Fruit fly (Drosophila melanogaster) whole organism, embryonic: ENCODE results near the gene CG32984.

Source experiments
- Asciz ChIP-seq: fragments of 200-800 bp; sonication (Bioruptor generic); optimal IDR thresholded peaks from 2 replicates; lab custom pipeline; 2017; ENCODE audit warnings: missing biosample characterization, mild to moderate bottlenecking, missing genetic modification characterization, missing genetic modification reagents
- Atf6 ChIP-seq: fragments of 200-800 bp; sonication (Bioruptor generic); IDR thresholded peaks from 2 replicates; pipeline ENCODE4 v1.3.6; 2022; ENCODE audit warnings: missing biosample characterization, missing genetic modification characterization
- CG10267 ChIP-seq: fragments of 200-800 bp; sonication (Bioruptor generic); optimal IDR thresholded peaks from 2 replicates; lab custom pipeline; 2018; ENCODE audit warnings: missing biosample characterization, mild to moderate bottlenecking, missing genetic modification characterization, moderate library complexity
- CG12104 ChIP-seq: fragments of 200-800 bp; sonication (Bioruptor generic); optimal IDR thresholded peaks from 3 replicates; lab custom pipeline; 2016; ENCODE audit warnings: missing biosample characterization, missing genetic modification characterization
- CG14014 ChIP-seq: fragments of 200-800 bp; sonication (Bioruptor generic); IDR thresholded peaks from 2 replicates; pipeline ENCODE4 v1.3.6; 2022; ENCODE audit warnings: missing biosample characterization, missing genetic modification characterization
- CG15514 ChIP-seq: fragments of 200-800 bp; sonication (Bioruptor generic); optimal IDR thresholded peaks from 3 replicates; lab custom pipeline; 2017; ENCODE audit warnings: missing biosample characterization, missing genetic modification characterization, mild to moderate bottlenecking, moderate library complexity, missing genetic modification reagents
- CG1647 ChIP-seq: fragments of 200-800 bp; sonication (Bioruptor generic); optimal IDR thresholded peaks from 3 replicates; lab custom pipeline; 2016; ENCODE audit warnings: missing biosample characterization, missing genetic modification characterization
- CG17328 ChIP-seq: fragments of 200-800 bp; sonication (Bioruptor generic); IDR thresholded peaks from 2 replicates; pipeline ENCODE4 v1.3.6; 2022; ENCODE audit warnings: missing biosample characterization, missing genetic modification characterization
- CG18476 ChIP-seq: fragments of 200-800 bp; sonication (Bioruptor generic); optimal IDR thresholded peaks from 2 replicates; lab custom pipeline; 2016; ENCODE audit warnings: missing biosample characterization, mild to moderate bottlenecking, missing genetic modification characterization
- CG18764 ChIP-seq: fragments of 200-800 bp; sonication (Bioruptor generic); optimal IDR thresholded peaks from 3 replicates; lab custom pipeline; 2016; ENCODE audit warnings: missing biosample characterization, missing genetic modification characterization
- CG2678 ChIP-seq: fragments of 200-800 bp; sonication (Bioruptor generic); optimal IDR thresholded peaks from 3 replicates; lab custom pipeline; 2019; ENCODE audit warnings: missing biosample characterization, mild to moderate bottlenecking, missing genetic modification characterization, moderate library complexity
- CG30431 ChIP-seq: fragments of 200-800 bp; sonication (Bioruptor generic); optimal IDR thresholded peaks from 2 replicates; lab custom pipeline; 2017; ENCODE audit warnings: missing biosample characterization, missing genetic modification characterization
- CG31224 ChIP-seq: fragments of 200-800 bp; sonication (Bioruptor generic); IDR thresholded peaks from 2 replicates; pipeline ENCODE4 v1.3.6; 2022; ENCODE audit warnings: missing biosample characterization, missing genetic modification characterization
- CG32772 ChIP-seq: fragments of 200-800 bp; sonication (Bioruptor generic); IDR thresholded peaks from 2 replicates; pipeline ENCODE4 v1.3.6; 2022; ENCODE audit warnings: missing biosample characterization, missing genetic modification characterization
- CG33213 ChIP-seq: fragments of 200-800 bp; sonication (Bioruptor generic); optimal IDR thresholded peaks from 3 replicates; lab custom pipeline; 2016; ENCODE audit warnings: missing biosample characterization, missing genetic modification characterization
- CG3407 ChIP-seq: fragments of 200-800 bp; sonication (Bioruptor generic); optimal IDR thresholded peaks from 2 replicates; lab custom pipeline; 2018; ENCODE audit warnings: missing biosample characterization, mild to moderate bottlenecking, missing genetic modification characterization
- CG3838 ChIP-seq: fragments of 200-800 bp; sonication (Bioruptor generic); optimal IDR thresholded peaks from 3 replicates; lab custom pipeline; 2016; ENCODE audit warnings: missing biosample characterization, missing genetic modification characterization
- CG6175 ChIP-seq: fragments of 200-800 bp; sonication (Bioruptor generic); IDR thresholded peaks from 3 replicates; pipeline ENCODE4 v1.3.6; 2022; ENCODE audit warnings: missing biosample characterization, missing genetic modification characterization
- CG6765 ChIP-seq: fragments of 200-800 bp; sonication (Bioruptor generic); optimal IDR thresholded peaks from 3 replicates; lab custom pipeline; 2017; ENCODE audit warnings: missing biosample characterization, mild to moderate bottlenecking, missing genetic modification characterization
- CG6791 ChIP-seq: fragments of 200-800 bp; sonication (Bioruptor generic); IDR thresholded peaks from 3 replicates; pipeline ENCODE4 v1.3.6; 2022; ENCODE audit warnings: missing biosample characterization, missing genetic modification characterization; ENCODE audit not compliant: partially characterized antibody
- CG8359 ChIP-seq: fragments of 200-800 bp; sonication (Bioruptor generic); optimal IDR thresholded peaks from 2 replicates; lab custom pipeline; 2017; ENCODE audit warnings: missing biosample characterization, mild to moderate bottlenecking, missing genetic modification characterization, borderline replicate concordance
- CG8924 ChIP-seq: fragments of 200-800 bp; optimal IDR thresholded peaks from 3 replicates; lab custom pipeline; 2019; ENCODE audit warnings: missing biosample characterization, mild to moderate bottlenecking, missing genetic modification characterization, moderate library complexity
- CG9797 ChIP-seq: fragments of 200-800 bp; sonication (Bioruptor generic); optimal IDR thresholded peaks from 3 replicates; lab custom pipeline; 2018; ENCODE audit warnings: missing biosample characterization, mild to moderate bottlenecking, missing genetic modification characterization
- CG9817 ChIP-seq: fragments of 200-800 bp; sonication (Bioruptor generic); optimal IDR thresholded peaks from 2 replicates; lab custom pipeline; 2018; ENCODE audit warnings: missing biosample characterization, mild to moderate bottlenecking, missing genetic modification characterization, moderate library complexity
- Dip3 ChIP-seq: fragments of 200-800 bp; sonication (Bioruptor generic); optimal IDR thresholded peaks from 3 replicates; lab custom pipeline; 2016; ENCODE audit warnings: missing biosample characterization, missing genetic modification characterization
- Drgx ChIP-seq: fragments of 200-800 bp; sonication (Bioruptor generic); IDR thresholded peaks from 2 replicates; pipeline ENCODE4 v1.3.6; 2022; ENCODE audit warnings: missing biosample characterization, missing genetic modification characterization
- Hr3 ChIP-seq: fragments of 200-800 bp; sonication (Bioruptor generic); optimal IDR thresholded peaks from 3 replicates; lab custom pipeline; 2016; ENCODE audit warnings: missing biosample characterization, missing genetic modification characterization
- Hr78 ChIP-seq, 2 experiments: fragments of 200-800 bp in 1 of 2; fragments of >200 bp in 1 of 2; sonication (Bioruptor generic) in 1 of 2; optimal IDR thresholded peaks; 2 replicates each; lab custom pipeline; 2017 to 2019; ENCODE audit warnings: missing biosample characterization in 2 of 2, missing genetic modification characterization in 2 of 2, mild to moderate bottlenecking in 1 of 2, moderate library complexity in 1 of 2
- NC2β ChIP-seq: fragments of 200-800 bp; sonication (Bioruptor generic); optimal IDR thresholded peaks from 2 replicates; lab custom pipeline; 2016; ENCODE audit warnings: missing biosample characterization, missing genetic modification characterization
- Nf-YB ChIP-seq: fragments of 200-800 bp; sonication (Bioruptor generic); optimal IDR thresholded peaks from 3 replicates; lab custom pipeline; 2019; ENCODE audit warnings: missing biosample characterization, mild to moderate bottlenecking, missing genetic modification characterization, moderate library complexity
- Usf ChIP-seq: fragments of 200-800 bp; sonication (Bioruptor generic); optimal IDR thresholded peaks from 2 replicates; lab custom pipeline; 2017; ENCODE audit warnings: missing genotype, missing biosample characterization, missing genetic modification characterization
- bbx ChIP-seq: fragments of 200-800 bp; sonication (Bioruptor generic); IDR thresholded peaks from 2 replicates; pipeline ENCODE4 v1.3.6; 2022; ENCODE audit warnings: missing biosample characterization, missing genetic modification characterization; ENCODE audit not compliant: partially characterized antibody
- bsh ChIP-seq, 2 experiments: fragments of 200-800 bp; sonication (Bioruptor generic); optimal IDR thresholded peaks; 2 replicates each; lab custom pipeline; 2017 to 2018; ENCODE audit warnings: mild to moderate bottlenecking in 2 of 2, missing biosample characterization in 2 of 2, missing genetic modification characterization in 2 of 2, moderate library complexity in 1 of 2
- chinmo ChIP-seq: fragments of 200-800 bp; sonication (Bioruptor generic); IDR thresholded peaks from 4 replicates; pipeline ENCODE4 v1.3.6; 2022; ENCODE audit warnings: missing biosample characterization, missing genetic modification characterization; ENCODE audit not compliant: partially characterized antibody
- crc ChIP-seq: fragments of 200-800 bp; sonication (Bioruptor generic); optimal IDR thresholded peaks from 2 replicates; lab custom pipeline; 2016; ENCODE audit warnings: missing biosample characterization, missing genetic modification characterization
- grn ChIP-seq: fragments of 200-800 bp; sonication (Bioruptor generic); optimal IDR thresholded peaks from 3 replicates; lab custom pipeline; 2017; ENCODE audit warnings: missing biosample characterization, missing genetic modification characterization
- gsb-n ChIP-seq: fragments of 200-800 bp; sonication (Bioruptor generic); optimal IDR thresholded peaks from 3 replicates; lab custom pipeline; 2018; ENCODE audit warnings: missing biosample characterization, mild to moderate bottlenecking, missing genetic modification characterization
- kni ChIP-seq: fragments of 200-800 bp; sonication (Bioruptor generic); optimal IDR thresholded peaks from 3 replicates; lab custom pipeline; 2017; ENCODE audit warnings: mild to moderate bottlenecking, missing biosample characterization, missing genetic modification reagents, missing genetic modification characterization
- mirr ChIP-seq: fragments of 200-800 bp; sonication (Bioruptor generic); optimal IDR thresholded peaks from 3 replicates; lab custom pipeline; 2018; ENCODE audit warnings: missing biosample characterization, mild to moderate bottlenecking, missing genetic modification characterization
- nau ChIP-seq: fragments of 200-800 bp; sonication (Bioruptor generic); optimal IDR thresholded peaks from 3 replicates; lab custom pipeline; 2017; ENCODE audit warnings: missing biosample characterization, mild to moderate bottlenecking, missing genetic modification characterization, missing genetic modification reagents
- nerfin-2 ChIP-seq: fragments of 200-800 bp; sonication (Bioruptor generic); IDR thresholded peaks from 2 replicates; pipeline ENCODE4 v1.3.6; 2022; ENCODE audit warnings: missing biosample characterization, missing genetic modification characterization; ENCODE audit not compliant: partially characterized antibody
- pan ChIP-seq, 4 experiments: fragments of >200 bp in 3 of 4; fragments of 200-800 bp in 1 of 4; sonication (Bioruptor generic) in 1 of 4; optimal IDR thresholded peaks in 3 of 4; IDR thresholded peaks in 1 of 4; 2 replicates each; pipeline versions ENCODE4 v1.3.6 to Lab custom; 2017 to 2022; ENCODE audit warnings: missing biosample characterization in 2 of 4, missing genetic modification characterization in 2 of 4, mixed read lengths in 1 of 4
- ranshi ChIP-seq: fragments of 200-800 bp; sonication (Bioruptor generic); IDR thresholded peaks from 2 replicates; pipeline ENCODE4 v1.3.6; 2022; ENCODE audit warnings: missing biosample characterization, missing genetic modification characterization
- row ChIP-seq: fragments of 200-800 bp; sonication (Bioruptor generic); IDR thresholded peaks from 3 replicates; pipeline ENCODE4 v1.3.6; 2022; ENCODE audit warnings: missing biosample characterization, missing genetic modification characterization
- seq ChIP-seq: fragments of 200-800 bp; sonication (Bioruptor generic); IDR thresholded peaks from 2 replicates; pipeline ENCODE4 v1.3.6; 2022; ENCODE audit warnings: missing biosample characterization, missing genetic modification characterization
- slbo ChIP-seq: fragments of 200-800 bp; sonication (Bioruptor generic); IDR thresholded peaks from 2 replicates; pipeline ENCODE4 v1.3.6; 2022; ENCODE audit warnings: missing biosample characterization, missing genetic modification characterization
- slp2 ChIP-seq: fragments of 200-800 bp; sonication (Bioruptor generic); optimal IDR thresholded peaks from 2 replicates; lab custom pipeline; 2016; ENCODE audit warnings: missing biosample characterization, missing genetic modification characterization
- stwl ChIP-seq: fragments of 200-800 bp; sonication (Bioruptor generic); optimal IDR thresholded peaks from 3 replicates; lab custom pipeline; 2018; ENCODE audit warnings: missing biosample characterization, mild to moderate bottlenecking, missing genetic modification characterization, moderate library complexity
- yki ChIP-seq: fragments of >200 bp; optimal IDR thresholded peaks from 3 replicates; lab custom pipeline; 2018

CG32984 gene

dm6 chr2L:8958046-8958497, 6.7 kb upstream of the CG32984 start (continued):
- TF ChIP-seq gsb-n (tag; lab: Kevin White, UChicago) (peak; percentile 95), bsh (GFP tag; optimal IDR thresholded peaks at IDR 0.05; lab: Kevin White, UChicago) (peak; percentile 69 to 98), grn (GFP tag; lab: Kevin White, UChicago) (peak; percentile 51), stwl (tag; lab: Kevin White, UChicago) (peak; percentile 83), CG15514 (peak; percentile 88), CG9797 (GFP tag; lab: Kevin White, UChicago) (no peak), CG17328 (GFP tag; lab: Robert Waterston, UW) (peak; percentile 99), chinmo (GFP tag; lab: Robert Waterston, UW) (no peak), Usf (GFP tag; lab: Kevin White, UChicago) (peak; percentile 85), CG30431 (GFP tag; lab: Kevin White, UChicago) (peak; percentile 82), crc (peak; percentile 93), nerfin-2 (GFP tag; lab: Robert Waterston, UW) (no peak), Hr78 (GFP tag; optimal IDR thresholded peaks at IDR 0.05; lab: Kevin White, UChicago) (peak in 1 of 2 experiments; percentile 95), yki (lab: Kevin White, UChicago) (no peak), CG10267 (peak; percentile 94), CG6791 (GFP tag; lab: Robert Waterston, UW) (no peak; the same call in 2 of the 3 replicates), Atf6 (peak; percentile 98), pan (optimal IDR thresholded peaks at IDR 0.05; lab: Kevin White, UChicago) (no peak), pan (GFP tag; optimal IDR thresholded peaks at IDR 0.05 in 1 of 2, IDR thresholded peaks at IDR 0.05 in 1 of 2) (peak in 1 of 2 experiments; percentile 99), CG18476 (GFP tag; lab: Kevin White, UChicago) (peak; percentile 88), mirr (GFP tag; lab: Kevin White, UChicago) (peak; percentile 69), NC2β (GFP tag; lab: Kevin White, UChicago) (peak; percentile 90), Drgx (GFP tag; lab: Robert Waterston, UW) (peak; percentile 97), CG3838 (GFP tag; lab: Kevin White, UChicago) (peak; percentile 92), CG32772 (GFP tag; lab: Robert Waterston, UW) (peak; percentile 98), CG8924 (tag; lab: Kevin White, UChicago) (peak; percentile 97), CG18764 (peak; percentile 88), kni (GFP tag; lab: Kevin White, UChicago) (peak; percentile 45), CG3407 (GFP tag; lab: Kevin White, UChicago) (peak; percentile 87), CG1647 (GFP tag; lab: Kevin White, UChicago) (peak; percentile 77), CG14014 (peak; percentile 96), seq (GFP tag; lab: Robert Waterston, UW) (peak; percentile 99), row (GFP tag; lab: Robert Waterston, UW) (peak; percentile 99), CG2678 (tag; lab: Kevin White, UChicago) (peak; percentile 94), Dip3 (GFP tag; lab: Kevin White, UChicago) (peak; percentile 90), slbo (GFP tag; lab: Robert Waterston, UW) (peak; percentile 98), CG33213 (GFP tag; lab: Kevin White, UChicago) (peak; percentile 78), Hr3 (GFP tag; lab: Kevin White, UChicago) (peak; percentile 93), Asciz (GFP tag; lab: Kevin White, UChicago) (peak; percentile 89), Nf-YB (peak; percentile 79), CG12104 (GFP tag; lab: Kevin White, UChicago) (peak; percentile 83), CG31224 (GFP tag; lab: Robert Waterston, UW) (peak; percentile 91), ranshi (GFP tag; lab: Robert Waterston, UW) (peak; percentile 99), CG9817 (tag; lab: Kevin White, UChicago) (peak; percentile 80), slp2 (GFP tag; lab: Kevin White, UChicago) (peak; percentile 95), CG8359 (peak; percentile 68), nau (peak; percentile 86), CG6175 (GFP tag; lab: Robert Waterston, UW) (peak; percentile 94), CG6765 (GFP tag; lab: Kevin White, UChicago) (peak; percentile 78), bbx (GFP tag; lab: Robert Waterston, UW) (no peak)
